Worm (Caenorhabditis elegans) whole organism, midembryonic: ENCODE results near the gene nas-13.

Source experiments
- T22C8.4 ChIP-seq: fragments of 200-800 bp; sonication (Bioruptor generic); IDR thresholded peaks from 2 replicates; pipeline ENCODE4 v1.3.6; 2022; ENCODE audit warnings: missing genetic modification characterization, missing compliant biosample characterization
- cog-1 ChIP-seq: sonication (generic microtip); optimal IDR thresholded peaks from 2 replicates; lab custom pipeline; 2016; ENCODE audit warnings: missing genetic modification characterization, missing compliant biosample characterization
- flt-1 ChIP-seq: fragments of 200-800 bp; sonication (Bioruptor generic); IDR thresholded peaks from 2 replicates; pipeline ENCODE4 v1.3.6; 2022; ENCODE audit warnings: missing genetic modification characterization, missing compliant biosample characterization
- klf-2 ChIP-seq: fragments of 200-800 bp; sonication (Bioruptor generic); conservative IDR thresholded peaks from 2 replicates; pipeline ENCODE4 v1.3.6; 2022; ENCODE audit warnings: missing genetic modification reagents, missing genetic modification characterization, missing compliant biosample characterization
- ref-1 ChIP-seq: fragments of 200-800 bp; sonication (Bioruptor generic); conservative IDR thresholded peaks from 2 replicates; pipeline ENCODE4 v1.3.6; 2022; ENCODE audit warnings: missing genetic modification reagents, missing genetic modification characterization, missing compliant biosample characterization
- ztf-23 ChIP-seq: fragments of 200-800 bp; sonication (Bioruptor generic); IDR thresholded peaks from 2 replicates; pipeline ENCODE4 v1.3.6; 2022; ENCODE audit warnings: missing genetic modification reagents, missing genetic modification characterization, missing compliant biosample characterization
- ztf-29 ChIP-seq: fragments of 200-800 bp; sonication (Bioruptor generic); IDR thresholded peaks from 2 replicates; pipeline ENCODE4 v1.3.6; 2022; ENCODE audit warnings: missing genetic modification reagents, missing genetic modification characterization, missing compliant biosample characterization

- TF ChIP-seq klf-2 (no peak), T22C8.4 (GFP tag; lab: Robert Waterston, UW) (no peak), cog-1 (tag; lab: Kevin White, UChicago) (no peak), ztf-23 (GFP tag; lab: Robert Waterston, UW) (no peak), ztf-29 (GFP tag; lab: Robert Waterston, UW) (no peak), flt-1 (GFP tag; lab: Robert Waterston, UW) (no peak), ref-1 (GFP tag; lab: Robert Waterston, UW) (no peak)
Observed at ce11 chrX:15389853-15390252, 38.2 kb downstream of the nas-13 start.
